Fruit fly (Drosophila melanogaster): Measurements from ENCODE around the gene Ndc1.
A peak's percentile ranks its signal among the peaks of the same experiment; 100 is the strongest.

The Ndc1 gene

DNA sequence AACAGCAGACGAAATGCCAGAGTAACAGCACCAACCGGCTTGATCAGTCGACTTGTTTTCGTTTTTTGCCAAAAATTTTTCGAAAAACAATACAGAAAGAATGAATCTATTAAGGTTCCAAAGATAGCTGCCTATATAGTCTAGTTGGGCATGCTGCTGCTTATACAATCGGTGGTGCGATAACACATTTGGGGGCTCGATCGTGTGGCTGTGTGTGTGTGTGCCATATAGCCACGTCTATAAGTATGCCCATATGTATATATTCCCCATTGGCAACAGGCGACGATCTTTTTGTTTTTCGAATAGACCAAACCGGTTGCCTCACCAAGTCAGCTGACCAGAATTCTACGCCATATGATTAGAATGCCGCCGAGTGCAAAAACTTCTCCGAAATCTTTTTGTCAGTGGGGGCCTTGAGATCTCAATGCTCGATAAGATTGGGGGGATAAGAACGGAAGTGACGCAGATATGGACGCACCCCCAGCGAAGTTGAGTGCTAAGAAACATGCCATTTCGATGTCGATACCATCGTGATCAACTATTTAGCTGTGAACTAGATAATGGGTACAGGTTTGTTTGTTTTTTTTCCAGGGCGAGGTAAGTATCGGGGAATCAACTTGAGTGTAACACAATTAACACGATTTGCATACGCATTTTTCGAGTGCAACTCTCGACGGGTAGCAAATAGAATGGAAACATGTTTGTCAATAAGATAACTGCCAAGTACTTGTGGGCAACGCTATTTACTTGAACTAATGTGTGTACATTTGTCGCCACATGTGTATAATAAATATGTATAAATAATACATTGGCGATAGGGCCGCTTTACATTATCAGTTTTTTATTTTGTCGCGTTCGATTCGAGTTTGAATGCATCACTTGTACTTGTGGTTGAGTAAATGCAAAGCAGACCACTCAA lies 16.0 kb downstream of the Ndc1 start (continued):
- TF ChIP-seq jumu (GFP tag; optimal IDR thresholded peaks at IDR 0.05) (no peak), bsh (GFP tag; optimal IDR thresholded peaks at IDR 0.05) (peak in 1 of 2 experiments; percentile 90), CG8478 (optimal IDR thresholded peaks at IDR 0.05) (no peak), CG7839 (tag; optimal IDR thresholded peaks at IDR 0.05) (peak; percentile 58), CG13123 (GFP tag; optimal IDR thresholded peaks at IDR 0.05) (peak; percentile 81), CG1792 (GFP tag; optimal IDR thresholded peaks at IDR 0.05) (peak; percentile 62), Ssrp (tag; optimal IDR thresholded peaks at IDR 0.05) (peak; percentile 13), seq (GFP tag; IDR thresholded peaks at IDR 0.05) (peak; percentile 87), MESR4 (GFP tag; optimal IDR thresholded peaks at IDR 0.05) (peak; percentile 38), Opbp (GFP tag; IDR thresholded peaks at IDR 0.05; ENCODE audit: partially characterized antibody) (no peak), sc (optimal IDR thresholded peaks at IDR 0.05) (no peak), sc (GFP tag; optimal IDR thresholded peaks at IDR 0.05) (peak; percentile 88), Hmr (GFP tag; optimal IDR thresholded peaks at IDR 0.05) (peak; percentile 89), maf-S (GFP tag; optimal IDR thresholded peaks at IDR 0.05) (peak; percentile 40), NC2β (GFP tag; optimal IDR thresholded peaks at IDR 0.05) (peak; percentile 81), Eip74EF (GFP tag; optimal IDR thresholded peaks at IDR 0.05) (peak in 1 of 2 experiments; percentile 71), NfI (GFP tag; optimal IDR thresholded peaks at IDR 0.05) (peak; percentile 50), lmd (GFP tag; IDR thresholded peaks at IDR 0.05) (no peak), trh (GFP tag; optimal IDR thresholded peaks at IDR 0.05) (peak; percentile 80), Optix (GFP tag; IDR thresholded peaks at IDR 0.05) (peak; percentile 54; the same call in 1 of the 3 replicates), Elba2 (GFP tag; optimal IDR thresholded peaks at IDR 0.05) (no peak), CG2875 (GFP tag; optimal IDR thresholded peaks at IDR 0.05) (peak; percentile 97), toy (GFP tag; IDR thresholded peaks at IDR 0.05) (peak; percentile 47; the same call in 1 of the 2 replicates), CG32767 (GFP tag; IDR thresholded peaks at IDR 0.05) (peak; percentile 71), pros (GFP tag; optimal IDR thresholded peaks at IDR 0.05) (no peak), pita (GFP tag; optimal IDR thresholded peaks at IDR 0.05) (no peak), Fer3 (tag; optimal IDR thresholded peaks at IDR 0.05) (peak; percentile 75), NFAT (GFP tag; IDR thresholded peaks at IDR 0.05) (peak; percentile 51), Lhr (GFP tag; optimal IDR thresholded peaks at IDR 0.05) (peak; percentile 88), CG30431 (GFP tag; optimal IDR thresholded peaks at IDR 0.05) (peak; percentile 37), CG33557 (GFP tag; optimal IDR thresholded peaks at IDR 0.05) (peak; percentile 94), Hr3 (GFP tag; optimal IDR thresholded peaks at IDR 0.05) (peak; percentile 28), run (tag; optimal IDR thresholded peaks at IDR 0.05) (peak; percentile 71), gsb-n (tag; optimal IDR thresholded peaks at IDR 0.05) (peak; percentile 87), Poxn (GFP tag; IDR thresholded peaks at IDR 0.05) (no peak), Vsx1 (GFP tag; optimal IDR thresholded peaks at IDR 0.05) (peak; percentile 95), fd102C (GFP tag; optimal IDR thresholded peaks at IDR 0.05) (peak; percentile 88), CG11085 (GFP tag; IDR thresholded peaks at IDR 0.05) (peak; percentile 48; the same call in 1 of the 2 replicates), CG4328 (GFP tag; optimal IDR thresholded peaks at IDR 0.05) (peak; percentile 82), CG6254 (GFP tag; optimal IDR thresholded peaks at IDR 0.05) (peak; percentile 82), hbn (GFP tag; IDR thresholded peaks at IDR 0.05; ENCODE audit: partially characterized antibody) (no peak), Taf1 (GFP tag; IDR thresholded peaks at IDR 0.05) (no peak; the same call in 1 of the 2 replicates), da (GFP tag; optimal IDR thresholded peaks at IDR 0.05) (no peak), Mes4 (GFP tag; optimal IDR thresholded peaks at IDR 0.05) (peak; percentile 66), CG11560 (tag; IDR thresholded peaks at IDR 0.05) (no peak), vfl (GFP tag; optimal IDR thresholded peaks at IDR 0.05) (no peak), CG18764 (GFP tag; optimal IDR thresholded peaks at IDR 0.05) (peak; percentile 86), pnt (GFP tag; optimal IDR thresholded peaks at IDR 0.05) (peak; percentile 12), aop (GFP tag; IDR thresholded peaks at IDR 0.05) (no peak)
